Fruit fly (Drosophila melanogaster): Measurements from ENCODE around the gene SWIP.

The SWIP gene

dm6 chrX:16275168-16275853 is 38.2 kb upstream of the SWIP start (continued):
- peak in 1 of 2 experiments; percentile 57 for TF ChIP-seq insv (GFP tag; optimal IDR thresholded peaks at IDR 0.05)
- TF ChIP-seq CG10274 (GFP tag; optimal IDR thresholded peaks at IDR 0.05) = no peak
- no peak for TF ChIP-seq H15 (GFP tag; IDR thresholded peaks at IDR 0.05)
- no peak for TF ChIP-seq bab2 (GFP tag; optimal IDR thresholded peaks at IDR 0.05)
- TF ChIP-seq peb (GFP tag; IDR thresholded peaks at IDR 0.05) = no peak
- TF ChIP-seq vvl (GFP tag; IDR thresholded peaks at IDR 0.05) = no peak
- no peak for TF ChIP-seq knrl (GFP tag; IDR thresholded peaks at IDR 0.05; ENCODE audit: partially characterized antibody)
- TF ChIP-seq toy (GFP tag; IDR thresholded peaks at IDR 0.05) = no peak
- no peak for TF ChIP-seq dm (GFP tag; optimal IDR thresholded peaks at IDR 0.05)
- TF ChIP-seq shn (GFP tag; optimal IDR thresholded peaks at IDR 0.05) = no peak
- no peak for TF ChIP-seq CG17802 (tag; optimal IDR thresholded peaks at IDR 0.05)
- no peak for TF ChIP-seq CG4404 (GFP tag; IDR thresholded peaks at IDR 0.05)
- peak; percentile 83 for TF ChIP-seq sens (GFP tag)
- TF ChIP-seq chn (GFP tag; optimal IDR thresholded peaks at IDR 0.05) = no peak
- TF ChIP-seq HLH3B (GFP tag; IDR thresholded peaks at IDR 0.05) = no peak
- no peak for TF ChIP-seq Hr51 (GFP tag; optimal IDR thresholded peaks at IDR 0.05)
- no peak for TF ChIP-seq Dad (GFP tag; optimal IDR thresholded peaks at IDR 0.05)
- TF ChIP-seq crp (GFP tag; optimal IDR thresholded peaks at IDR 0.05) = peak in 1 of 2 experiments; percentile 64
- no peak for TF ChIP-seq CG18599 (GFP tag; optimal IDR thresholded peaks at IDR 0.05)
- TF ChIP-seq CG7928 (GFP tag; optimal IDR thresholded peaks at IDR 0.05) = no peak
- TF ChIP-seq CG8388 (GFP tag; optimal IDR thresholded peaks at IDR 0.05) = no peak
- no peak for TF ChIP-seq cwo (GFP tag; optimal IDR thresholded peaks at IDR 0.05)
- TF ChIP-seq gt (GFP tag; IDR thresholded peaks at IDR 0.05) = no peak
- peak; percentile 58 for TF ChIP-seq CG5180 (GFP tag; optimal IDR thresholded peaks at IDR 0.05)
- no peak for TF ChIP-seq Gug (GFP tag; IDR thresholded peaks at IDR 0.05)
- TF ChIP-seq Ets97D (GFP tag; optimal IDR thresholded peaks at IDR 0.05) = no peak
- no peak for TF ChIP-seq gsb-n (tag; optimal IDR thresholded peaks at IDR 0.05)
- no peak for TF ChIP-seq Dip3 (GFP tag; optimal IDR thresholded peaks at IDR 0.05)
- TF ChIP-seq CG4328 (GFP tag; optimal IDR thresholded peaks at IDR 0.05) = no peak
- TF ChIP-seq nau (GFP tag; optimal IDR thresholded peaks at IDR 0.05) = no peak
- TF ChIP-seq cg (GFP tag; optimal IDR thresholded peaks at IDR 0.05) = peak; percentile 89
- no peak for TF ChIP-seq CG33213 (GFP tag; optimal IDR thresholded peaks at IDR 0.05)
- no peak for TF ChIP-seq lola (GFP tag; optimal IDR thresholded peaks at IDR 0.05)
- no peak for TF ChIP-seq sens-2 (GFP tag; IDR thresholded peaks at IDR 0.05)
- TF ChIP-seq bbx (GFP tag; IDR thresholded peaks at IDR 0.05; ENCODE audit: partially characterized antibody) = peak; percentile 28
- TF ChIP-seq MESR4 (GFP tag; optimal IDR thresholded peaks at IDR 0.05) = peak; percentile 60
- TF ChIP-seq tap (tag; optimal IDR thresholded peaks at IDR 0.05) = no peak
- no peak for TF ChIP-seq CG10209 (GFP tag; optimal IDR thresholded peaks at IDR 0.05)
- TF ChIP-seq Ada2b (GFP tag; IDR thresholded peaks at IDR 0.05) = no peak
- TF ChIP-seq lbe (GFP tag; optimal IDR thresholded peaks at IDR 0.05) = no peak
- peak; percentile 93 for TF ChIP-seq Elba2 (GFP tag; optimal IDR thresholded peaks at IDR 0.05)
- TF ChIP-seq NC2β (GFP tag; optimal IDR thresholded peaks at IDR 0.05) = no peak
- no peak for TF ChIP-seq lmd (GFP tag; IDR thresholded peaks at IDR 0.05)
- TF ChIP-seq lab (GFP tag; optimal IDR thresholded peaks at IDR 0.05) = no peak
- TF ChIP-seq CG6791 (GFP tag; IDR thresholded peaks at IDR 0.05; ENCODE audit: partially characterized antibody) = no peak
- peak in 1 of 2 experiments; percentile 38 for TF ChIP-seq Pdp1 (GFP tag; optimal IDR thresholded peaks at IDR 0.05)
- no peak for TF ChIP-seq run (tag; optimal IDR thresholded peaks at IDR 0.05)
- no peak for TF ChIP-seq crol (GFP tag; IDR thresholded peaks at IDR 0.05)
- TF ChIP-seq CG13287 (GFP tag; IDR thresholded peaks at IDR 0.05; ENCODE audit: partially characterized antibody) = no peak
